Worm (Caenorhabditis elegans): ENCODE measurements around the gene nlp-18.

Gene nlp-18

DNA sequence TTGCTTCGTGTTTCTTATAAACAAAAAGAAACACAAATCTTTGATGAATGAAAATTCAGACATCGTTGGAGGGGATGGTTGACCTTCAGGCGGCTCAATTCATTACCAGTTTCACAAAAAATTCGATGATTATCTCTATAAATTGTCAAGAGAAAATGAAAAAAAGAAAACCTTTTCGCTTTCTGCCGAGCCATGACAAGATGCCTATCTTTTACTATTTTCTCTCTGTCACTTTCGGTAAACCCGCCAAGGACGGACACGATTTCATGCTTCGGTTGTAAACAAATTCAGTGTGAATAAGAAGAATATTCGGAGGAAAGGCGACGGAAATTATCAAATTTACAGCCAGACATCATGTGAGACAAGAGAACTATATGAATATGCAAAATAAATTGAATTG, 9.5 kb downstream of the nlp-18 start:
- peak; percentile 59 for TF ChIP-seq nhr-25 (tag; optimal IDR thresholded peaks at IDR 0.05)
- TF ChIP-seq daf-12 (tag; optimal IDR thresholded peaks at IDR 0.05): no peak
- no peak for TF ChIP-seq ceh-82 (tag; optimal IDR thresholded peaks at IDR 0.05)
- TF ChIP-seq elt-1 (tag; optimal IDR thresholded peaks at IDR 0.05): peak; percentile 76

DNA sequence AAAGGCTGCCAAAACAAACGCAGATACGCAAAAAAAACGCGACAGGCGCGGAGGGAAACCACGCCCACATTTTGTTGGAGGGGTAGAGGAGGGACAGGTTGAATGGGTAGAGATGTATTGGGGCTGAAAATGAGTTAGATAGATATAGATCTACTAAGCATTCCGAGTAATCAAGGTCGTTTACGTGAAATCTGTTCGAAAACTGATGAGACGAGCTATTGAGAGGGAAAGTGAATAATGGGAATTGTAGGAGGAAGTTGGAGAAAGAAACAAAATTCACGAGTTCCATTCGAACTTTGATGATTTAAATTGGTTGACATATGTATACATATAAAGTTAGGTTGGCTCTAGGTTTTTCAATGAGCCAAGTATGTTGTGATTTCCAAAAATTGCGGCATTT, 13.3 kb downstream of the nlp-18 start:
- TF ChIP-seq snpc-4 (tag; optimal IDR thresholded peaks at IDR 0.05) (no peak), nhr-25 (tag; optimal IDR thresholded peaks at IDR 0.05) (peak; percentile 51), elt-1 (tag; optimal IDR thresholded peaks at IDR 0.05) (peak; percentile 85), sea-2 (GFP tag; optimal IDR thresholded peaks at IDR 0.05) (no peak)

DNA sequence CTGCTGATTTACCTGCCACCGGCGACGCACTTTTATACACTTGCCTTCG, 13.5 kb downstream of the nlp-18 start, which contains the start of gene ram-2:
ram-2 (minus strand) TSS at position 47 of the 49 bp plus-strand sequence.
- TF ChIP-seq zag-1 (tag; optimal IDR thresholded peaks at IDR 0.05) (no peak), ceh-16 (tag; optimal IDR thresholded peaks at IDR 0.05) (no peak), fos-1 (tag; optimal IDR thresholded peaks at IDR 0.05) (no peak), pqm-1 (tag; optimal IDR thresholded peaks at IDR 0.05) (no peak), nhr-25 (tag; optimal IDR thresholded peaks at IDR 0.05) (peak; percentile 68)

DNA sequence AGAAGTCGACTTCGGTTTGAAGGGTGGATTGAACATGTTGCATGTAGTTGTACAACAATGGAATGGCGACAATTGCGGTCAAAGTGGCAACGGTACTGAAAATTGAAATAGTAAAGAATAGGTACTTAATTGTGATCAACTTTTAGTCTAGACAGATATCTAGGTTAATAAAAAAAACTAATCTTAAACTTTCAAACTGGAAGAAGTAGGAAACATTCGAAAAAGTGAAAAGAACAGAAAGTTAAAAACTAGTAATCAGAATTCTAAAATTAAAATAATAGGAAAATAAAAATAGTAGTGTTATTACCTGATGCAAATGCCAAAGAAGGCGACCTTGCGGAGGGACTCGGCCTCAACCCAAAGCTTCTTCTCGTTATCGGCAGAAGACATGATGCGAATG, 13.8 kb downstream of the nlp-18 start:
- TF ChIP-seq elt-2 (tag; optimal IDR thresholded peaks at IDR 0.05) (no peak), ztf-4 (tag; optimal IDR thresholded peaks at IDR 0.05) (no peak), ZK546.5 (tag; optimal IDR thresholded peaks at IDR 0.05) (no peak), tbx-2 (tag; optimal IDR thresholded peaks at IDR 0.05) (no peak), nhr-43 (tag; optimal IDR thresholded peaks at IDR 0.05; ENCODE audit: poor library complexity, severe bottlenecking) (no peak), egl-5 (tag; optimal IDR thresholded peaks at IDR 0.05) (no peak), nhr-76 (tag; optimal IDR thresholded peaks at IDR 0.05) (no peak), pha-4 (tag; optimal IDR thresholded peaks at IDR 0.05) (no peak), nfya-1 (tag; optimal IDR thresholded peaks at IDR 0.05; ENCODE audit: insufficient read depth) (peak; percentile 17), lin-39 (tag; optimal IDR thresholded peaks at IDR 0.05) (no peak), skn-1 (tag; optimal IDR thresholded peaks at IDR 0.05) (no peak), ceh-16 (tag; optimal IDR thresholded peaks at IDR 0.05) (peak; percentile 8), aly-2 (tag; optimal IDR thresholded peaks at IDR 0.05) (no peak)

DNA sequence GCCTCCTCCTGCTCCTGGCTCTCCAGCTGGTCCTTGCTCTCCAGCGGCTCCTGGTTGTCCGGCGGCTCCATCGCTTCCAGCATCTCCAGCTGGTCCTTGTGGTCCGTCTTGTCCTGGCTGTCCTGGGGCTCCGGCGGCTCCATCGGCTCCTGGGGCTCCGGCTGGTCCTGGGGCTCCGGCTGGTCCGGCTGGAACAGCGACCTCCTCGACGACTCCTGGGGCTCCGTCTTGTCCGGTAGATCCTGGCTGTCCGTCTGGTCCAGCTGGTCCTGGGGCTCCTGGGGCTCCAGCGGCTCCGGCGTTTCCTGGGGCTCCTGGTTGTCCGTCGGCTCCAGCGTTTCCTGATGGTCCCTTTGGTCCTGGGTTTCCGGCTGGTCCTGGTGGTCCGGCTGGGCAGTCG, 14.5 kb downstream of the nlp-18 start:
- TF ChIP-seq zag-1 (tag; optimal IDR thresholded peaks at IDR 0.05): no peak
- no peak for TF ChIP-seq sea-2 (GFP tag; optimal IDR thresholded peaks at IDR 0.05)
- no peak for TF ChIP-seq nhr-237 (tag; optimal IDR thresholded peaks at IDR 0.05)
- no peak for TF ChIP-seq eor-1 (tag; optimal IDR thresholded peaks at IDR 0.05)
- no peak for TF ChIP-seq nhr-28 (tag; optimal IDR thresholded peaks at IDR 0.05)
- no peak for TF ChIP-seq lin-39 (tag; optimal IDR thresholded peaks at IDR 0.05)
- TF ChIP-seq fkh-2 (tag; optimal IDR thresholded peaks at IDR 0.05): no peak
- peak; percentile 26 for TF ChIP-seq nhr-43 (tag; optimal IDR thresholded peaks at IDR 0.05; ENCODE audit: poor library complexity, severe bottlenecking)

DNA sequence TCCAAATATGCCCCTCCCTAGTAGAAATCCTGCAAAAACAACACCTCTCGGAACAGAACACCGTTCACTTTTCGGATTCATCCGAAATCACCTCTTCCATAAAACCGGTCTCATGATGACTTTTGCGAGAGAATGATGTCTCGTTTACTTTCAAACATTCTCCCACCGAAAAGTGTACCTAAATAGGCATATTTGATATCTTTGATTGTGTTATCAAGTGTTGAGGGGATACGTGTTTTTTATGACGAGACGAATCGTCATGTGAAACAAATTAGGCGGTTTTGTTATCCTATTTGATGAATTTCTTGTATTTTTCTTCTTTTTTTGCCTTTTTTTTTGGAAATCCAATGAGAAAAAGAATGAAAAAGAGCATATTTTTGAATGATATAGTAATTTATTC, 15.0 kb downstream of the nlp-18 start:
- TF ChIP-seq elt-1 (tag; optimal IDR thresholded peaks at IDR 0.05): peak; percentile 39
- peak; percentile 6 for TF ChIP-seq nhr-23 (tag; optimal IDR thresholded peaks at IDR 0.05)
- no peak for TF ChIP-seq mml-1 (tag; optimal IDR thresholded peaks at IDR 0.05)
- TF ChIP-seq ama-1 (optimal IDR thresholded peaks at IDR 0.05): peak; percentile 50
- peak; percentile 7 for TF ChIP-seq nhr-25 (tag; optimal IDR thresholded peaks at IDR 0.05)
- no peak for TF ChIP-seq jun-1 (tag; optimal IDR thresholded peaks at IDR 0.05)

DNA sequence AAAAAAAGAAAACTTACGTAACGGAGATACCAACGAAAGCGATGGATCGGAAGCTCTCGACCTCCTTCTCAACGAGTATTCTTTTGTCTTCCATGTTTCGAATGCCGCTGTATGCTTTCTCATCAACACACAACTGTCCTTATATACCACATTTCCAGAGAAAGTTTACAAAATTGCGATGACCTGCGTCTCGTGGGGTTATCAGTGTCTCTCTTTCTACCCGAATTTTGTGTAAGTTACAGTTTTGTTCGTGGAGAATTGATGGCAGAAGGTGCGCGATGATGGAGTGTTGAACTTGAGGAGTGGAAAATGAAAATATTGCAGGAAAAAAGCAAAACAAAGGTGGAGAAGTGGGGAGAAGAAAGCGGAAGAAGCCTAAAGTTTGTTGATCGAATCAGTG, 16.5 kb downstream of the nlp-18 start, which contains the start of gene col-81:
col-81 (minus strand) TSS at position 101 of the 400 bp plus-strand sequence.
- no peak for TF ChIP-seq nhr-23 (tag; optimal IDR thresholded peaks at IDR 0.05)
- no peak for TF ChIP-seq nhr-76 (tag; optimal IDR thresholded peaks at IDR 0.05)
- no peak for TF ChIP-seq ZK546.5 (tag; optimal IDR thresholded peaks at IDR 0.05)
- no peak for TF ChIP-seq ztf-11 (tag; optimal IDR thresholded peaks at IDR 0.05)
- no peak for TF ChIP-seq lsy-12 (tag; optimal IDR thresholded peaks at IDR 0.05)
